Worm (Caenorhabditis elegans): ENCODE data around the gene F25D1.3.

F25D1.3 gene

DNA sequence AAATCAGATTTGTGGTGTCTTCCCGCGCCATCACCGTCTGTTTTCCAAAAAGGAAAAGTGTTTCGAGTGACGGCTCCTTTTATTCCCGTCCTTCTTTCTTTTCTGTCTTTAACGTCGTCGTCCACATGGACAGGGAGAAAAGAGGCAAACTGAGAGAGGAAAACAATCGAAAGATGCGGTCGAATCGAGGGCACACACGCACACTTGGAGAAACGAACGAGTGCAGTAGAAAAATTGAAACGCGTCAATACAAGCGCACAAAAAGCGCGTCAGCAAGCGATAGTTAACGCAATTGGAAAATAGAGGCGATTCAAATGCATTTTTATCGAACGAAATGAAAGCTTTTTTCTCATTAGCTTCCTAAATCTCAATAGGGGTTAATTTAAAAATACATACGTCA lies 8.3 kb downstream of the F25D1.3 start (continued):
- TF ChIP-seq nhr-42 (GFP tag; IDR thresholded peaks at IDR 0.05) (peak; percentile 71; the same call in 1 of the 2 replicates), nhr-10 (tag; optimal IDR thresholded peaks at IDR 0.05) (no peak), hlh-30 (tag; optimal IDR thresholded peaks at IDR 0.05; ENCODE audit: insufficient read depth) (peak; percentile 87), ceh-44 (GFP tag; IDR thresholded peaks at IDR 0.05) (no peak), mep-1 (tag; optimal IDR thresholded peaks at IDR 0.05) (peak; percentile 94), aha-1 (tag) (peak; percentile 96), madf-9 (GFP tag; conservative IDR thresholded peaks at IDR 0.05) (no peak; the same call in 1 of the 2 replicates), nhr-6 (tag; optimal IDR thresholded peaks at IDR 0.05) (peak; percentile 55), lin-15B (tag; optimal IDR thresholded peaks at IDR 0.05) (peak; percentile 8), nhr-25 (tag; optimal IDR thresholded peaks at IDR 0.05; ENCODE audit: borderline replicate concordance, insufficient read depth) (peak; percentile 12), saeg-2 (GFP tag; IDR thresholded peaks at IDR 0.05) (no peak), F10B5.3 (tag; optimal IDR thresholded peaks at IDR 0.05) (peak; percentile 66), daf-12 (tag; optimal IDR thresholded peaks at IDR 0.05) (no peak), rbr-2 (tag; optimal IDR thresholded peaks at IDR 0.05) (peak; percentile 93), ama-1 (optimal IDR thresholded peaks at IDR 0.05) (peak; percentile 83), php-3 (GFP tag; IDR thresholded peaks at IDR 0.05) (peak; percentile 33; the same call in 1 of the 2 replicates), fkh-10 (GFP tag; optimal IDR thresholded peaks at IDR 0.05) (peak; percentile 98), pqm-1 (tag; optimal IDR thresholded peaks at IDR 0.05) (no peak), lin-39 (tag; optimal IDR thresholded peaks at IDR 0.05) (no peak), spr-1 (tag; optimal IDR thresholded peaks at IDR 0.05) (peak; percentile 59), ZK337.2 (GFP tag; IDR thresholded peaks at IDR 0.05) (no peak), snpc-1.2 (GFP tag; IDR thresholded peaks at IDR 0.05) (no peak), duxl-1 (tag; optimal IDR thresholded peaks at IDR 0.05; ENCODE audit: poor library complexity) (peak; percentile 82), sdz-12 (GFP tag; optimal IDR thresholded peaks at IDR 0.05) (no peak), nhr-237 (tag; optimal IDR thresholded peaks at IDR 0.05) (no peak), F26F4.8 (GFP tag; conservative IDR thresholded peaks at IDR 0.05) (no peak), nhr-11 (tag; optimal IDR thresholded peaks at IDR 0.05) (peak; percentile 94)

DNA sequence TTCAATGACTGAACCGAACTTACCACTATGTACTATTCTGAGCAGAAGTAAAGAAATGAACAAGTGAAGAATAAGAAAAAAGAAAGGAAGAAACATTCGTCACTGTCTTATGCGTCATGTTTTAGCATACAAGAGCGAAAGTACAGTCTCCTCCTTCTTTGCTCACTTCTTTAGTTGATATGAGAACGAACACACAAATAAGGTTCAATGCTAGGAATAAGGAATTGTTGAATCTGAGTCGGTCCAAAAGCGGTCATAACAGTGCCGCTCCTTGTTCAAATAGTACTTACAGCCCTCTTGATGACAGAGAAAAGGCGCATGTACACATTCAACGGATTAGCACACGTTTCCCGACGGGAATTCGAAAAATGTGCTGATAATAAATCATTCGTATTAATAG lies 10.6 kb downstream of the F25D1.3 start, which contains the start of gene F25D1.8:
F25D1.8 (plus strand) TSS at position 301 of the 400 bp plus-strand sequence.
- no peak for TF ChIP-seq madf-9 (GFP tag; conservative IDR thresholded peaks at IDR 0.05)
- no peak for TF ChIP-seq ceh-82 (tag; optimal IDR thresholded peaks at IDR 0.05)
- no peak for TF ChIP-seq nhr-25 (tag; optimal IDR thresholded peaks at IDR 0.05; ENCODE audit: borderline replicate concordance, insufficient read depth)
- TF ChIP-seq F49E8.2 (tag; optimal IDR thresholded peaks at IDR 0.05; ENCODE audit: borderline replicate concordance): no peak

DNA sequence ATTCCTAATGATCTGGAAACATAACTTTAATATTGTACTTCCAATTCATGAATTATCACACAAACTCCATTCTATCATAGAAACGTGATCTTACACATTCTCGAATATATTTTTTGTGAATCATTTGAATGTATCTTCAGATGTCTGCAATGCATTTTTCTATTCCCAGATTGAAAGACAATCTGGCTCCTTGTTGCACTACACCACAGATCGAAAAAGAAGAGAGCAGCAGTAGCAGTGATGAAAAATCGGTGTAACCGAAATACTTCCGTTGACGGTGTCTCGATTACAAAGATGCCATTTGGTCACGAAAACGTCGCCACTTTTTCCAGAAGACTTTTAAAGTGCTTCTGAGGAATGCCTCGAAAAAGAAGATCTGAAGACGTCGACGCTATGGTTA lies 11.5 kb downstream of the F25D1.3 start, which contains the start of gene degt-1:
degt-1 (plus strand) TSS at position 301 of the 400 bp plus-strand sequence.
- no peak for TF ChIP-seq unc-39 (tag; optimal IDR thresholded peaks at IDR 0.05)
- TF ChIP-seq nhr-42 (GFP tag; IDR thresholded peaks at IDR 0.05): no peak
- no peak for TF ChIP-seq zfp-2 (tag; optimal IDR thresholded peaks at IDR 0.05)
- no peak for TF ChIP-seq tag-97 (GFP tag; IDR thresholded peaks at IDR 0.05)
- no peak for TF ChIP-seq nhr-48 (tag; optimal IDR thresholded peaks at IDR 0.05)
- no peak for TF ChIP-seq rbr-2 (tag; optimal IDR thresholded peaks at IDR 0.05)
- TF ChIP-seq snpc-4 (tag; optimal IDR thresholded peaks at IDR 0.05): no peak
- no peak for TF ChIP-seq nhr-10 (tag; optimal IDR thresholded peaks at IDR 0.05)
- no peak for TF ChIP-seq pqm-1 (tag; optimal IDR thresholded peaks at IDR 0.05)
- no peak for TF ChIP-seq mes-2 (tag; optimal IDR thresholded peaks at IDR 0.05; ENCODE audit: poor library complexity, severe bottlenecking)
- no peak for TF ChIP-seq mdt-29 (GFP tag; IDR thresholded peaks at IDR 0.05)

DNA sequence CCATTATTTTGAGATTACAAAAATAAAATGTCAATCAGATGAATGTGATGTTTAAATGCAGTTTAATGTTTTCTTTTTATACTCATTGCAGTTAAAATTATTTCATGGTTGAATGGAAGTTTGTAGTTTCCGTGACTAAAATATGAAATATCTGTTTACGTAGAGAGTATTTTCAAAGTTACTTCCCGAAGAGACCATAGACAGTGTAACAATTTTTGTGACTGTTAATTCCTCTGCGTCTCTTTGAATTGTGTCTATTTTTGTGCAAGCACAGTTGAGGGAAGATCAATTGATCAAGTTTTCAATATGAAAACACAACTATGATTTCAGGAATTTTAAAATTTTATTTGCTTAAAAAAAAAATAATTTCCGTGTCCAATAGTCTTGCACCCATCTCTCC lies 18.2 kb downstream of the F25D1.3 start, which contains the start of gene F25D1.5:
F25D1.5 (minus strand) TSS at position 35 of the 400 bp plus-strand sequence.
- no peak for TF ChIP-seq ceh-32 (tag; optimal IDR thresholded peaks at IDR 0.05; ENCODE audit: poor library complexity)
- no peak for TF ChIP-seq daf-16 (GFP tag; optimal IDR thresholded peaks at IDR 0.05)
- TF ChIP-seq daf-16 (tag; optimal IDR thresholded peaks at IDR 0.05): peak; percentile 90
- TF ChIP-seq daf-8 (GFP tag; IDR thresholded peaks at IDR 0.05): no peak
- TF ChIP-seq nhr-28 (tag; optimal IDR thresholded peaks at IDR 0.05): peak; percentile 98
- TF ChIP-seq cey-2 (tag; optimal IDR thresholded peaks at IDR 0.05; ENCODE audit: borderline replicate concordance, insufficient read depth): no peak
- no peak for TF ChIP-seq snpc-1.2 (GFP tag; IDR thresholded peaks at IDR 0.05)
- TF ChIP-seq vab-7 (GFP tag; IDR thresholded peaks at IDR 0.05): no peak
- peak; percentile 98 for TF ChIP-seq nhr-77 (tag; optimal IDR thresholded peaks at IDR 0.05)

Measured in whole organism, L4 larva.